Fruit fly (Drosophila melanogaster) whole organism, adult: ENCODE measurements around the gene Tfb5.

Source experiments
- CG12768 ChIP-seq: fragments of 200-800 bp; sonication (Bioruptor generic); optimal IDR thresholded peaks from 2 replicates; lab custom pipeline; 2017; ENCODE audit warnings: missing biosample characterization, missing genetic modification characterization, mild to moderate bottlenecking, moderate library complexity, missing genetic modification reagents
- CG14711 ChIP-seq: fragments of 200-800 bp; sonication (Bioruptor generic); optimal IDR thresholded peaks from 2 replicates; lab custom pipeline; 2018; ENCODE audit warnings: missing biosample characterization, mild to moderate bottlenecking, missing genetic modification characterization, moderate library complexity
- CG1620 ChIP-seq: fragments of 200-800 bp; sonication (Bioruptor generic); optimal IDR thresholded peaks from 2 replicates; lab custom pipeline; 2016; ENCODE audit warnings: missing biosample characterization, missing genetic modification characterization
- CG33017 ChIP-seq: fragments of 200-800 bp; sonication (Bioruptor generic); optimal IDR thresholded peaks from 2 replicates; lab custom pipeline; 2018; ENCODE audit warnings: missing biosample characterization, mild to moderate bottlenecking, missing genetic modification characterization, moderate library complexity
- CG5204 ChIP-seq: fragments of 200-800 bp; sonication (Bioruptor generic); optimal IDR thresholded peaks from 2 replicates; lab custom pipeline; 2016; ENCODE audit warnings: missing biosample characterization, missing genetic modification characterization
- CG7045 ChIP-seq: fragments of 200-800 bp; sonication (Bioruptor generic); optimal IDR thresholded peaks from 2 replicates; lab custom pipeline; 2017; ENCODE audit warnings: missing biosample characterization, mild to moderate bottlenecking, missing genetic modification characterization
- CG7101 ChIP-seq: fragments of 200-800 bp; sonication (Bioruptor generic); optimal IDR thresholded peaks from 2 replicates; lab custom pipeline; 2018; ENCODE audit warnings: missing biosample characterization, mild to moderate bottlenecking, missing genetic modification characterization, moderate library complexity
- Crg-1 ChIP-seq: fragments of 200-800 bp; sonication (Bioruptor generic); optimal IDR thresholded peaks from 2 replicates; lab custom pipeline; 2016; ENCODE audit warnings: missing biosample characterization, missing genetic modification characterization
- Hr96 ChIP-seq: fragments of 200-800 bp; sonication (Bioruptor generic); optimal IDR thresholded peaks from 2 replicates; lab custom pipeline; 2016; ENCODE audit warnings: missing biosample characterization, missing genetic modification characterization
- bab1 ChIP-seq: fragments of 200-800 bp; sonication (Bioruptor generic); optimal IDR thresholded peaks from 3 replicates; lab custom pipeline; 2019; ENCODE audit warnings: missing biosample characterization, mild to moderate bottlenecking, missing genetic modification characterization, moderate library complexity
- cnc ChIP-seq, 2 experiments: fragments of >200 bp; optimal IDR thresholded peaks; 2 replicates each; lab custom pipeline; 2017
- kay ChIP-seq: fragments of 200-800 bp; sonication (Bioruptor generic); peaks from one replicate; lab custom pipeline; 2016; ENCODE audit warnings: missing biosample characterization, missing genetic modification characterization, borderline replicate concordance

DNA sequence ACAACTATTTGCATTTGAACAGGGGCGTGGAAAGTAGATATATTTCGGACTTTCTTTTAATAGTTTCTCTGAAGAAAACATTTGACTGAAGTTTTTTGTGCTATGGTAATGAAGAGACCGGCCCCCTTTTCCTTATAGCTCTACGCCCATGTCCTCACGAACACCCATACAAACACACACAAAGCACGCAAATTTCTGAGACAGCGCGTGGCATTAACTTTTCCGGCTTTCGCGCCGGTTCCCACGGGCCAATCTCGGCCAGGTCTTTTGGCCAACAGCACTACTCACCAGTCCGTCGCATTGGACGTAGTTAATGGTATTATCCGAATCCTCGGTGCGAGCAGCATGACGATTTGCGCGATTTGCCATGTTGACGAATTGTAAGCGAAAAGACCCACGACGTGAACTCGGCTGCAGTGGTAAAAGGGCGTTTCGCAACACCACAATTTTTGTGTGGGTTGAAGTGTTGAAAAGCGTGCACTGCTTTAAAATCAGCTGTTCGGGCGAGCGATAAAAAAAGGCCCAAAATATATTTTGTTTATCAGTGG is 41.8 kb upstream of the Tfb5 start, which contains the start of gene senju:
- TF ChIP-seq Hr96 (GFP tag; lab: Kevin White, UChicago), result peak; percentile 79
- TF ChIP-seq bab1, result peak; percentile 80
- TF ChIP-seq CG14711 (tag; lab: Kevin White, UChicago), result peak; percentile 66
- peak; percentile 91 for TF ChIP-seq CG12768 (GFP tag; lab: Kevin White, UChicago)
- peak; percentile 82 for TF ChIP-seq CG33017 (tag; lab: Kevin White, UChicago)
- no peak for TF ChIP-seq cnc (optimal IDR thresholded peaks at IDR 0.05; lab: Kevin White, UChicago)
- TF ChIP-seq kay (GFP tag; lab: Kevin White, UChicago), result no peak
- peak; percentile 77 for TF ChIP-seq CG7045 (GFP tag; lab: Kevin White, UChicago)
- no peak for TF ChIP-seq CG5204 (GFP tag; lab: Kevin White, UChicago)
- TF ChIP-seq CG1620 (GFP tag; lab: Kevin White, UChicago), result peak; percentile 94
- peak; percentile 97 for TF ChIP-seq Crg-1
- peak; percentile 86 for TF ChIP-seq CG7101 (tag; lab: Kevin White, UChicago)
